Fruit fly (Drosophila melanogaster) whole organism, adult: ENCODE measurements around the gene Atg18b.

Experiments
- CG14711 ChIP-seq: fragments of 200-800 bp; sonication (Bioruptor generic); optimal IDR thresholded peaks from 2 replicates; lab custom pipeline; 2018; ENCODE audit warnings: missing biosample characterization, mild to moderate bottlenecking, missing genetic modification characterization, moderate library complexity
- CG33017 ChIP-seq: fragments of 200-800 bp; sonication (Bioruptor generic); optimal IDR thresholded peaks from 2 replicates; lab custom pipeline; 2018; ENCODE audit warnings: missing biosample characterization, mild to moderate bottlenecking, missing genetic modification characterization, moderate library complexity
- CG5204 ChIP-seq: fragments of 200-800 bp; sonication (Bioruptor generic); optimal IDR thresholded peaks from 2 replicates; lab custom pipeline; 2016; ENCODE audit warnings: missing biosample characterization, missing genetic modification characterization
- ovo ChIP-seq: fragments of 200-800 bp; sonication (Bioruptor generic); optimal IDR thresholded peaks from 2 replicates; lab custom pipeline; 2016; ENCODE audit warnings: missing biosample characterization, missing genetic modification characterization

DNA sequence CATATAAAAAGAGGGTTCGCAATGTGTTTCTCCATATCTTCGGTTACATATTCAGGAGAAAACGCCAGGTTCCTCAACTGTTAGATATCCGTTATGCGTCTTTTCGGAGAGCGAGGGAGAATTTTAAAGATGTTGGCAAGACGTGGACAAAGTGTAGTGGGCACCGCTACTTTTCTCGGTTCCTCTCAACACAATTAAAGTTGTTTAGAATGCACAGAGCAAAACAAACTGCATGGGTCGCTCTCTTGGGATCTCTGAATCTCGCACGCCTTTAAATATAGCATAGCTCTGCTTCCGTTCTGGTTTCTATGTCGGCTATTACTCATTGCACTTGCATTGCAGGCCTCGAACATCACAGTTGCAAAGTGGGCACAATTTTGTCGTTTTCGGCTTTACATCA lies 14.2 kb downstream of the Atg18b start, which contains the start of gene clumsy:
- TF ChIP-seq CG14711 (tag; lab: Kevin White, UChicago) (no peak), CG33017 (tag; lab: Kevin White, UChicago) (no peak), CG5204 (no peak), ovo (GFP tag; lab: Kevin White, UChicago) (no peak)
